Fruit fly (Drosophila melanogaster): ENCODE data around the gene Dnah3.

- TF ChIP-seq Sox102F (GFP tag; optimal IDR thresholded peaks at IDR 0.05) (no peak), acj6 (GFP tag; optimal IDR thresholded peaks at IDR 0.05) (no peak), Sox15 (GFP tag; optimal IDR thresholded peaks at IDR 0.05) (no peak), CG34406 (GFP tag; optimal IDR thresholded peaks at IDR 0.05) (no peak), Ets96B (tag; optimal IDR thresholded peaks at IDR 0.05) (no peak), topi (GFP tag; optimal IDR thresholded peaks at IDR 0.05) (no peak), CG32006 (GFP tag; optimal IDR thresholded peaks at IDR 0.05) (no peak)
These were observed 46.9 kb upstream of the Dnah3 start for dm6 chr3L:4814184-4814583.

Measured in whole organism, prepupa.